Fruit fly (Drosophila melanogaster) whole organism, adult: ENCODE data around the gene CG10041.

ENCODE experiments used
- CG11617 ChIP-seq: fragments of 200-800 bp; sonication (Bioruptor generic); optimal IDR thresholded peaks from 2 replicates; lab custom pipeline; 2017; ENCODE audit warnings: mild to moderate bottlenecking, missing biosample characterization, missing genetic modification reagents, missing genetic modification characterization
- CG12768 ChIP-seq: fragments of 200-800 bp; sonication (Bioruptor generic); optimal IDR thresholded peaks from 2 replicates; lab custom pipeline; 2017; ENCODE audit warnings: missing biosample characterization, missing genetic modification characterization, mild to moderate bottlenecking, moderate library complexity, missing genetic modification reagents
- CG14711 ChIP-seq: fragments of 200-800 bp; sonication (Bioruptor generic); optimal IDR thresholded peaks from 2 replicates; lab custom pipeline; 2018; ENCODE audit warnings: missing biosample characterization, mild to moderate bottlenecking, missing genetic modification characterization, moderate library complexity
- CG1620 ChIP-seq: fragments of 200-800 bp; sonication (Bioruptor generic); optimal IDR thresholded peaks from 2 replicates; lab custom pipeline; 2016; ENCODE audit warnings: missing biosample characterization, missing genetic modification characterization
- CG33017 ChIP-seq: fragments of 200-800 bp; sonication (Bioruptor generic); optimal IDR thresholded peaks from 2 replicates; lab custom pipeline; 2018; ENCODE audit warnings: missing biosample characterization, mild to moderate bottlenecking, missing genetic modification characterization, moderate library complexity
- CG5204 ChIP-seq: fragments of 200-800 bp; sonication (Bioruptor generic); optimal IDR thresholded peaks from 2 replicates; lab custom pipeline; 2016; ENCODE audit warnings: missing biosample characterization, missing genetic modification characterization
- CG7045 ChIP-seq: fragments of 200-800 bp; sonication (Bioruptor generic); optimal IDR thresholded peaks from 2 replicates; lab custom pipeline; 2017; ENCODE audit warnings: missing biosample characterization, mild to moderate bottlenecking, missing genetic modification characterization
- CG7101 ChIP-seq: fragments of 200-800 bp; sonication (Bioruptor generic); optimal IDR thresholded peaks from 2 replicates; lab custom pipeline; 2018; ENCODE audit warnings: missing biosample characterization, mild to moderate bottlenecking, missing genetic modification characterization, moderate library complexity
- Clk ChIP-seq: fragments of 200-800 bp; sonication (Bioruptor generic); optimal IDR thresholded peaks from 2 replicates; lab custom pipeline; 2017; ENCODE audit warnings: missing biosample characterization, missing genetic modification characterization
- Crg-1 ChIP-seq: fragments of 200-800 bp; sonication (Bioruptor generic); optimal IDR thresholded peaks from 2 replicates; lab custom pipeline; 2016; ENCODE audit warnings: missing biosample characterization, missing genetic modification characterization
- Hr96 ChIP-seq: fragments of 200-800 bp; sonication (Bioruptor generic); optimal IDR thresholded peaks from 2 replicates; lab custom pipeline; 2016; ENCODE audit warnings: missing biosample characterization, missing genetic modification characterization
- Mnt ChIP-seq: fragments of 200-800 bp; sonication (Bioruptor generic); optimal IDR thresholded peaks from 2 replicates; lab custom pipeline; 2016; ENCODE audit warnings: missing biosample characterization, mild to moderate bottlenecking, missing genetic modification characterization
- bab1 ChIP-seq: fragments of 200-800 bp; sonication (Bioruptor generic); optimal IDR thresholded peaks from 3 replicates; lab custom pipeline; 2019; ENCODE audit warnings: missing biosample characterization, mild to moderate bottlenecking, missing genetic modification characterization, moderate library complexity
- cic ChIP-seq: fragments of 200-800 bp; sonication (Bioruptor generic); optimal IDR thresholded peaks from 2 replicates; lab custom pipeline; 2017; ENCODE audit warnings: missing biosample characterization, mild to moderate bottlenecking, missing genetic modification characterization, moderate library complexity
- cnc ChIP-seq, 2 experiments: fragments of >200 bp; optimal IDR thresholded peaks; 2 replicates each; lab custom pipeline; 2017
- kay ChIP-seq: fragments of 200-800 bp; sonication (Bioruptor generic); peaks from one replicate; lab custom pipeline; 2016; ENCODE audit warnings: missing biosample characterization, missing genetic modification characterization, borderline replicate concordance
- ovo ChIP-seq: fragments of 200-800 bp; sonication (Bioruptor generic); optimal IDR thresholded peaks from 2 replicates; lab custom pipeline; 2016; ENCODE audit warnings: missing biosample characterization, missing genetic modification characterization
- pad ChIP-seq: fragments of 200-800 bp; sonication (Bioruptor generic); optimal IDR thresholded peaks from 3 replicates; lab custom pipeline; 2017; ENCODE audit warnings: missing biosample characterization, missing genetic modification characterization, mild to moderate bottlenecking, moderate library complexity, missing genetic modification reagents
- tj ChIP-seq: fragments of 200-800 bp; sonication (Bioruptor generic); optimal IDR thresholded peaks from 3 replicates; lab custom pipeline; 2017; ENCODE audit warnings: missing biosample characterization, mild to moderate bottlenecking, missing genetic modification characterization, moderate library complexity
- toe ChIP-seq: fragments of 200-800 bp; sonication (Bioruptor generic); optimal IDR thresholded peaks from 2 replicates; lab custom pipeline; 2016; ENCODE audit warnings: missing biosample characterization, missing genetic modification characterization

CG10041 gene

DNA sequence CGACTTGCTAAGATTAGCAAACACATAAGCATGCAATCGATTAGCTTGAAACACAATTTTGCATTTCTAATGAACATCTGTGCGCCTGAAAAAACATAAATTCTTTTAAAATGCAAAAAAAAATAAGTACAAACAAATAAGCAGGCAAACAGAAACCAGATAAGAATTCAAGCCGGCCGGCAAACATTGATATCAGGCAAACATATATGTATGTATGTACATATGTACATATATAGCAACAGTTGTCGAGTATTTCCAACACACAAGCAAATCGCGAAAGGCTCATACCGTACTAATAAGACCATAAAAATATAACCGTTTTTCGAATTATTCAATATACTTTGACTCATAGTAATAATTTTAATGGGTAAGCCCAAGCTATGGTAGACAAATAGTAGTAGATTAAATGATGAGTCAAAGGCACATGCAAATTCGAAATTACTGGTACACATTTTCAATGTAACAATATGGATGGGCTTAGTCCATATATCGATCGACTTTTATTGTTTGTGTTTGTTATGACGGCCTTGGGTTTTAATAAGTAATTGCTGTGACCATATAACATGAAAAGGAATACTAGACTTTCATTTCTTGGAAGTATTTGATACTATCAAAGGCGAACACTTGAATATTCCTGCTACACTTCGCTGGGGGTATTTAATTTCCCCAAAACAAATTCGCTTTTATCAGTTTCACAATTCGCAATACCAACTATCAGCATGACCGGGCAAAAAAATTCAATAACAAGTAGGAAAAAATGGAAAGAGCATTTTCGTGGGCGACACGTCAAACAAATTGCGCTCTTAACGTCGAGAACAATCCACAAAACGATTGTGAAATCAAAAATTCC lies 18.1 kb upstream of the CG10041 start:
- TF ChIP-seq CG14711 (tag; lab: Kevin White, UChicago) (peak; percentile 12), Clk (no peak), CG5204 (GFP tag; lab: Kevin White, UChicago) (peak; percentile 8), Mnt (no peak), kay (peak; percentile 90), cnc (optimal IDR thresholded peaks at IDR 0.05; lab: Kevin White, UChicago) (peak; percentile 91 to 97), CG7101 (tag; lab: Kevin White, UChicago) (no peak), ovo (GFP tag; lab: Kevin White, UChicago) (no peak)

DNA sequence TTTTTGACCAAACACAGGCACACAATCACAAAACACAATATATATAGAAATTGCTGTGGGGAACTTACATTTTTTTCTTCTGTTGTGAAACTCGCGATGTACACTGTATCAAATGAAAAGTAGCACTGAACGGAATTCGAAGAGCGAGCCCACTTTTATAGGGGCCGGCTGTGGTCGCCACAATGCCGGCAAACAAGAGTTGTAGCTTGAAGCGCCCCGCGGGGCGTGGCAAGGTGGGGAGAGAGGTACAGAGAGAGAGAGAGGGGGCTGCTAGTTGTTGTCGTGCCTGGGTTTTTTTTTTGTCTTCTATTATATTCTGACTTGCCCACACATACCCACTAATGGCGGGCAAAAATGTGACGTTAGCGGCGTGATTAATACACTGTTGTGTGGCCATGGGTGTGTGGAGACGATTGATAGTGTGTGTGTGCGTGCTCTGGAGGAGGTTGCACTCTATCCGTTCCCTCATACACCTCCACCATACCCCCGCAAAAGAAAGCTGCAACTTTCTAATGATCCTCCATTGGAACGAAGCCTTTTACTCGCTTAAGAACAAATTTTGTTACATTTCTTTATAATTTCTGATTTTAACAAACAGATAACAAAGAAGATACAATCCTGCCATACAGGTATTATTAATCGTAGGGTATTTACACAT lies 17.4 kb upstream of the CG10041 start, which contains the start of gene GstD1:
TSS of gene GstD1 (minus strand) at position 134 of the 658 bp plus-strand sequence.
- TF ChIP-seq kay (peak; percentile 97), Clk (peak; percentile 92), Crg-1 (GFP tag; lab: Kevin White, UChicago) (no peak), pad (GFP tag; lab: Kevin White, UChicago) (peak; percentile 49), CG5204 (GFP tag; lab: Kevin White, UChicago) (peak; percentile 54), ovo (GFP tag; lab: Kevin White, UChicago) (peak; percentile 89), CG12768 (GFP tag; lab: Kevin White, UChicago) (peak; percentile 92), CG7101 (tag; lab: Kevin White, UChicago) (peak; percentile 56), CG33017 (peak; percentile 23), Mnt (peak; percentile 90), toe (GFP tag; lab: Kevin White, UChicago) (peak; percentile 81), CG14711 (tag; lab: Kevin White, UChicago) (peak; percentile 13), CG11617 (GFP tag; lab: Kevin White, UChicago) (peak; percentile 69), cic (GFP tag; lab: Kevin White, UChicago) (peak; percentile 97), tj (peak; percentile 67), CG7045 (GFP tag; lab: Kevin White, UChicago) (peak; percentile 60), bab1 (GFP tag; lab: Kevin White, UChicago) (peak; percentile 80), Hr96 (GFP tag; lab: Kevin White, UChicago) (peak; percentile 48), CG1620 (GFP tag; lab: Kevin White, UChicago) (peak; percentile 69), cnc (optimal IDR thresholded peaks at IDR 0.05; lab: Kevin White, UChicago) (peak in 1 of 2 experiments; percentile 85)

DNA sequence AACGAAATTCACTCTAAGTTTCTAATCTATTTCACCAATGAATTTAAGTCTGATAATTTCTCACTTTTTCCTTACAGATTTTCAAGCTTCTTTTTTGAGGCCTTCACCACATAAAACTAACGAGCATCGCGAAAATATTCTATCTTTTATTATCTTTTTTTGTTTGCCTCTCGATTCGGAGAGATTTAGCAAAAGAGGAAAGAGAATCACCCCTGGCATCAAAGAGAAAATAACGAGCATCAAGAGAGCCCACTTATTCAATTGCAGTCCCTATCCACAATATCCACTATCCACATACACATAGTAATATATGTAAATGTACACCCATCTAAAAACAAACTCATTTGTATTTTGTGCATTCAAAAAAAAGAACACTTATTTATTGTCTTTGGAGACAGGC lies 15.6 kb upstream of the CG10041 start, which contains the start of gene GstD9:
TSS of gene GstD9 (minus strand) at position 101 of the 400 bp plus-strand sequence.
- TF ChIP-seq Clk, result no peak
- TF ChIP-seq CG1620 (GFP tag; lab: Kevin White, UChicago), result no peak
- TF ChIP-seq Hr96 (GFP tag; lab: Kevin White, UChicago), result no peak
- no peak for TF ChIP-seq CG7045 (GFP tag; lab: Kevin White, UChicago)
- TF ChIP-seq CG7101 (tag; lab: Kevin White, UChicago), result no peak
- no peak for TF ChIP-seq tj
- TF ChIP-seq ovo (GFP tag; lab: Kevin White, UChicago), result no peak

DNA sequence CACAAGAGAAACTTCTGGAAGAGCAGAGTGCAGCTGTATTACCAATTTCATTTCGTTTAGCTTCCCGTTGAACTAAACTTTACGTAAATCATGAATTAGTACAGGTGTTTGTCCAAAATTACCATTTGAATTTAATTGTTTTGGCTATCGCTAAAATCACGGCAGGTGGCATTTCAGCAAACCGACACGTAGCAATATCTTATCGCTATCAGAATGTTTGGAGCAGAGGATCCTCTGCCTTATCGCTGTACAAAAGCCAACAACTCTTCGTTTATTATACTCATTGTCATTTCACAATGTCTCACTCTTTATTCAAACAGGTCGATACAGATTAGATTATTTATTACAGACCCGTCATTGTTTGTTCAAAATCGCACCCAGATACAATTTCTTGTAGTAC lies 14.0 kb upstream of the CG10041 start:
- TF ChIP-seq CG5204 (GFP tag; lab: Kevin White, UChicago) (no peak), pad (GFP tag; lab: Kevin White, UChicago) (no peak), CG7101 (tag; lab: Kevin White, UChicago) (no peak), ovo (GFP tag; lab: Kevin White, UChicago) (no peak), CG11617 (GFP tag; lab: Kevin White, UChicago) (no peak), kay (peak; percentile 8), tj (no peak), CG7045 (GFP tag; lab: Kevin White, UChicago) (no peak), cic (GFP tag; lab: Kevin White, UChicago) (peak; percentile 26), bab1 (GFP tag; lab: Kevin White, UChicago) (no peak)

DNA sequence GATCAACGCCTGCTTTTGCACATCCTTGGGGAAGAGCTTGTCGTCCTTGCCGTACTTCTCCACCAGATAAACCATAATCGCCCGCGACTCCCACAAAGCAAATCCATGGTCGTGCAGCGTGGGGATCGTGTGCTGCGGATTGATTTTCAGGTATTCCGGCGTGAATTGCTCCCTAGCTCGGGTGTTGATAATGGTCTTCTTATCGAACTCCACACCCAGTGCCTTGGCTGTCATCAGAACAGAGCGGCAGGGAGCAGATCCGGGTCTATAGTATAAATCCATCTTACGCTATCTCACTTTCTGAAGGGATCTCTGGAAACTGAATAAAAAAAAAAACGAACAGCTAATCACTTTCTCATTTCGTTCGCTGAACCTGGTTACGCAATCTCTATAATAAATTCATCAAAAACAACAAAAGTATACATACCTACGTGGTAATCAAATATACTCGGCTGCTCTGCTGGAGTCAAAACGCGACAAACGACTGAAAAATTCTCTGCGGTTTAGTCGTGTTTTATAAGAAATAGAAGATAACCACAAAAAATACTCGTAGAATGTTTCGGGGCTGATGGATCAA lies 13.4 kb upstream of the CG10041 start, which contains the start of gene GstD10:
TSS of gene GstD10 (minus strand) at position 472 of the 577 bp plus-strand sequence.
- TF ChIP-seq bab1 (GFP tag; lab: Kevin White, UChicago) (no peak), tj (no peak), cnc (optimal IDR thresholded peaks at IDR 0.05; lab: Kevin White, UChicago) (no peak), CG11617 (GFP tag; lab: Kevin White, UChicago) (no peak), CG33017 (no peak), CG14711 (tag; lab: Kevin White, UChicago) (no peak), Clk (no peak), cic (GFP tag; lab: Kevin White, UChicago) (no peak), CG5204 (GFP tag; lab: Kevin White, UChicago) (no peak), CG1620 (GFP tag; lab: Kevin White, UChicago) (no peak), CG7045 (GFP tag; lab: Kevin White, UChicago) (no peak)
